Fruit fly (Drosophila melanogaster) whole organism: ENCODE data around the gene CG42758.

Experiments used
- CG8478 ChIP-seq: fragments of >200 bp; optimal IDR thresholded peaks from 2 replicates; lab custom pipeline; 2018; ENCODE audit warnings: inconsistent platforms
- EcR ChIP-seq, 2 experiments: fragments of >200 bp; optimal IDR thresholded peaks; 2 replicates each; lab custom pipeline; 2017; ENCODE audit warnings: missing biosample characterization in 2 of 2, missing genetic modification characterization in 2 of 2, missing genetic modification reagents in 2 of 2
- pan ChIP-seq: fragments of >200 bp; optimal IDR thresholded peaks from 2 replicates; lab custom pipeline; 2017
- psq ChIP-seq: fragments of >200 bp; optimal IDR thresholded peaks from 2 replicates; lab custom pipeline; 2017
- usp ChIP-seq: fragments of >200 bp; optimal IDR thresholded peaks from 2 replicates; lab custom pipeline; 2017; ENCODE audit warnings: missing biosample characterization, missing genetic modification characterization, mixed read lengths

dm6 chr3L:14558947-14559509 is 8.2 kb upstream of the CG42758 start:
- TF ChIP-seq usp (GFP tag; lab: Kevin White, UChicago) (no peak), CG8478 (no peak), psq (lab: Kevin White, UChicago) (no peak), EcR (GFP tag; optimal IDR thresholded peaks at IDR 0.05; lab: Kevin White, UChicago) (no peak), pan (no peak)
